Fruit fly (Drosophila melanogaster): ENCODE measurements around the gene CG43124.

CG43124 gene

dm6 chr3R:28264673-28265072 lies at the start of gene CG43124:
Gene CG43124, minus strand, starts transcription at chr3R:28264773.
- TF ChIP-seq eg (GFP tag; IDR thresholded peaks at IDR 0.05) (no peak), Eip78C (GFP tag) (no peak), CG8632 (GFP tag; optimal IDR thresholded peaks at IDR 0.05) (no peak), svp (GFP tag) (peak; percentile 59)

- TF ChIP-seq CG15336 (GFP tag; IDR thresholded peaks at IDR 0.05) (peak; percentile 34), CG8119 (GFP tag; IDR thresholded peaks at IDR 0.05) (0 out of 3 replicates have a peak, but pooled peaks have one; percentile 27), Blimp-1 (GFP tag; optimal IDR thresholded peaks at IDR 0.05) (no peak), esn (GFP tag; optimal IDR thresholded peaks at IDR 0.05) (no peak), achi (GFP tag; optimal IDR thresholded peaks at IDR 0.05) (peak; percentile 9), vri (GFP tag; optimal IDR thresholded peaks at IDR 0.05) (no peak), CG31627 (GFP tag; optimal IDR thresholded peaks at IDR 0.05) (no peak), fd85E (GFP tag; optimal IDR thresholded peaks at IDR 0.05) (no peak), dac (GFP tag; optimal IDR thresholded peaks at IDR 0.05) (no peak), CG8319 (GFP tag; optimal IDR thresholded peaks at IDR 0.05) (no peak), eg (GFP tag; IDR thresholded peaks at IDR 0.05) (peak; percentile 61; the same call in 2 of the 3 replicates), ss (GFP tag; optimal IDR thresholded peaks at IDR 0.05) (no peak), Sox102F (GFP tag; optimal IDR thresholded peaks at IDR 0.05) (no peak), CG6854 (GFP tag; optimal IDR thresholded peaks at IDR 0.05) (no peak), svp (GFP tag) (peak; percentile 25), CG11762 (GFP tag; optimal IDR thresholded peaks at IDR 0.05; ENCODE audit: insufficient read depth) (no peak), Eip78C (GFP tag) (peak; percentile 49), CG6276 (GFP tag; optimal IDR thresholded peaks at IDR 0.05) (peak; percentile 8), pdm3 (GFP tag; optimal IDR thresholded peaks at IDR 0.05) (no peak), CG6163 (GFP tag; IDR thresholded peaks at IDR 0.05) (0 out of 3 replicates have a peak, but pooled peaks have one; percentile 33), Hr4 (GFP tag; optimal IDR thresholded peaks at IDR 0.05) (peak; percentile 54), CG16779 (tag; optimal IDR thresholded peaks at IDR 0.05) (no peak), Sox15 (GFP tag; optimal IDR thresholded peaks at IDR 0.05) (no peak), CG11902 (GFP tag; optimal IDR thresholded peaks at IDR 0.05) (no peak), CG10669 (GFP tag; optimal IDR thresholded peaks at IDR 0.05) (no peak), spab (GFP tag; optimal IDR thresholded peaks at IDR 0.05) (no peak), CG4318 (GFP tag; optimal IDR thresholded peaks at IDR 0.05) (peak; percentile 19), Ets21C (GFP tag; optimal IDR thresholded peaks at IDR 0.05) (no peak), CG11294 (GFP tag; IDR thresholded peaks at IDR 0.05) (0 out of 2 replicates have a peak, but pooled peaks have one; percentile 19), Hr38 (GFP tag; optimal IDR thresholded peaks at IDR 0.05) (no peak), CG32006 (GFP tag; optimal IDR thresholded peaks at IDR 0.05) (peak; percentile 56), Ets96B (tag; optimal IDR thresholded peaks at IDR 0.05) (no peak), topi (GFP tag; optimal IDR thresholded peaks at IDR 0.05) (no peak), fd59A (GFP tag; optimal IDR thresholded peaks at IDR 0.05) (no peak), CG10631 (GFP tag; optimal IDR thresholded peaks at IDR 0.05) (no peak), Smox (GFP tag; optimal IDR thresholded peaks at IDR 0.05) (no peak), CG6808 (GFP tag; optimal IDR thresholded peaks at IDR 0.05) (no peak), OdsH (GFP tag; optimal IDR thresholded peaks at IDR 0.05) (peak; percentile 11), CG3032 (tag; optimal IDR thresholded peaks at IDR 0.05) (no peak), cyc (GFP tag; optimal IDR thresholded peaks at IDR 0.05) (no peak)
Measured at dm6 chr3R:28307926-28308746, 43.6 kb upstream of the CG43124 start.

Data from whole organism, prepupa.